Worm (Caenorhabditis elegans) whole organism, young adult: ENCODE data around the gene M117.3.

ENCODE experiments used
- B0019.2 ChIP-seq: fragments of 200-800 bp; sonication (Bioruptor generic); conservative IDR thresholded peaks from 2 replicates; pipeline ENCODE4 v1.3.6; 2022; ENCODE audit warnings: missing genetic modification reagents, missing genetic modification characterization, missing compliant biosample characterization
- C17E4.6 ChIP-seq: fragments of 200-800 bp; sonication (Bioruptor generic); IDR thresholded peaks from 2 replicates; pipeline ENCODE4 v1.3.6; 2022; ENCODE audit warnings: missing genetic modification reagents, missing genetic modification characterization, missing compliant biosample characterization
- F10E7.11 ChIP-seq: sonication (generic microtip); optimal IDR thresholded peaks from 2 replicates; lab custom pipeline; 2017; ENCODE audit warnings: mild to moderate bottlenecking, missing genetic modification characterization, moderate library complexity, missing compliant biosample characterization
- F33H1.4 ChIP-seq: fragments of 200-800 bp; sonication (Bioruptor generic); IDR thresholded peaks from 2 replicates; pipeline ENCODE4 v1.3.6; 2022; ENCODE audit warnings: missing genetic modification reagents, missing genetic modification characterization, missing compliant biosample characterization
- F39B2.1 ChIP-seq: fragments of 200-800 bp; sonication (Bioruptor generic); IDR thresholded peaks from 2 replicates; pipeline ENCODE4 v1.3.6; 2022; ENCODE audit warnings: missing genetic modification reagents, missing genetic modification characterization, missing compliant biosample characterization
- F49E8.2 ChIP-seq: sonication (generic microtip); optimal IDR thresholded peaks from 3 replicates; lab custom pipeline; 2017; ENCODE audit warnings: missing genetic modification characterization, mild to moderate bottlenecking, missing compliant biosample characterization, antibody characterized with exemption, moderate library complexity; ENCODE audit not compliant: insufficient read depth
- F57C9.4 ChIP-seq: sonication (generic microtip); optimal IDR thresholded peaks from 2 replicates; lab custom pipeline; 2017; ENCODE audit warnings: mild to moderate bottlenecking, missing genetic modification characterization, missing compliant biosample characterization
- Y53G8AR.9 ChIP-seq: fragments of 200-800 bp; sonication (Bioruptor generic); conservative IDR thresholded peaks from 2 replicates; pipeline ENCODE4 v1.3.6; 2022; ENCODE audit warnings: missing genetic modification reagents, missing genetic modification characterization, missing compliant biosample characterization
- aptf-2 ChIP-seq: fragments of 200-800 bp; sonication (Bioruptor generic); conservative IDR thresholded peaks from 2 replicates; pipeline ENCODE4 v1.3.6; 2022; ENCODE audit warnings: missing genetic modification reagents, missing genetic modification characterization, missing compliant biosample characterization
- atf-7 ChIP-seq: sonication (generic microtip); optimal IDR thresholded peaks from 2 replicates; lab custom pipeline; 2017; ENCODE audit warnings: mild to moderate bottlenecking, missing genetic modification characterization, missing compliant biosample characterization
- athp-1 ChIP-seq: sonication (generic microtip); optimal IDR thresholded peaks from 2 replicates; lab custom pipeline; 2017; ENCODE audit warnings: mild to moderate bottlenecking, missing genetic modification characterization, missing compliant biosample characterization
- attf-5 ChIP-seq: fragments of 200-800 bp; sonication (Bioruptor generic); optimal IDR thresholded peaks from 2 replicates; lab custom pipeline; 2018; ENCODE audit warnings: mild to moderate bottlenecking, missing genetic modification characterization, missing compliant biosample characterization
- attf-6 ChIP-seq: fragments of 200-800 bp; sonication (Bioruptor generic); IDR thresholded peaks from 2 replicates; pipeline ENCODE4 v1.3.6; 2022; ENCODE audit warnings: missing genetic modification reagents, missing genetic modification characterization, missing compliant biosample characterization
- ccch-3 ChIP-seq: fragments of 200-800 bp; sonication (Bioruptor generic); optimal IDR thresholded peaks from 2 replicates; lab custom pipeline; 2018; ENCODE audit warnings: mild to moderate bottlenecking, missing genetic modification characterization, missing compliant biosample characterization
- cebp-1 ChIP-seq, 2 experiments: fragments of 200-800 bp in 1 of 2; sonication (Bioruptor generic) in 1 of 2; sonication (generic microtip) in 1 of 2; IDR thresholded peaks in 1 of 2; optimal IDR thresholded peaks in 1 of 2; 2 replicates each; pipeline versions ENCODE4 v1.3.6 to Lab custom; 2017 to 2022; ENCODE audit warnings: missing compliant biosample characterization in 2 of 2, missing genetic modification characterization in 2 of 2, mild to moderate bottlenecking in 1 of 2, missing genetic modification reagents in 1 of 2, moderate library complexity in 1 of 2
- cebp-2 ChIP-seq: fragments of 200-800 bp; sonication (Bioruptor generic); IDR thresholded peaks from 2 replicates; pipeline ENCODE4 v1.3.6; 2022; ENCODE audit warnings: missing genetic modification characterization, missing compliant biosample characterization
- ceh-40 ChIP-seq: fragments of 200-800 bp; sonication (Bioruptor generic); IDR thresholded peaks from 2 replicates; pipeline ENCODE4 v1.3.6; 2022; ENCODE audit warnings: missing genetic modification characterization, missing compliant biosample characterization
- ceh-58 ChIP-seq: fragments of 200-800 bp; sonication (Bioruptor generic); IDR thresholded peaks from 2 replicates; pipeline ENCODE4 v1.3.6; 2022; ENCODE audit warnings: missing genetic modification characterization, missing compliant biosample characterization
- ceh-91 ChIP-seq: fragments of 200-800 bp; sonication (Bioruptor generic); IDR thresholded peaks from 2 replicates; pipeline ENCODE4 v1.3.6; 2022; ENCODE audit warnings: missing genetic modification reagents, missing genetic modification characterization, missing compliant biosample characterization
- dox-1 ChIP-seq: fragments of 200-800 bp; sonication (Bioruptor generic); IDR thresholded peaks from 2 replicates; pipeline ENCODE4 v1.3.6; 2022; ENCODE audit warnings: missing genetic modification reagents, missing genetic modification characterization, missing compliant biosample characterization
- efl-1 ChIP-seq: fragments of 150-350 bp; optimal IDR thresholded peaks from 2 replicates; lab custom pipeline; 2014; ENCODE audit warnings: missing biosample characterization, missing genetic modification reagents, missing genetic modification characterization
- egl-18 ChIP-seq: fragments of 200-800 bp; sonication (Bioruptor generic); IDR thresholded peaks from 2 replicates; pipeline ENCODE4 v1.3.6; 2022; ENCODE audit warnings: missing genetic modification reagents, missing genetic modification characterization, missing compliant biosample characterization
- ets-4 ChIP-seq: fragments of 200-800 bp; sonication (Bioruptor generic); optimal IDR thresholded peaks from 2 replicates; lab custom pipeline; 2018; ENCODE audit warnings: mild to moderate bottlenecking, missing genetic modification characterization, missing compliant biosample characterization
- gei-17 ChIP-seq: fragments of 200-800 bp; sonication (Bioruptor generic); optimal IDR thresholded peaks from 2 replicates; lab custom pipeline; 2018; ENCODE audit warnings: mild to moderate bottlenecking, missing genetic modification characterization, missing compliant biosample characterization
- hlh-12 ChIP-seq: sonication (generic microtip); optimal IDR thresholded peaks from 2 replicates; lab custom pipeline; 2016; ENCODE audit warnings: missing genetic modification characterization, missing compliant biosample characterization
- hrde-1 ChIP-seq: sonication (generic microtip); optimal IDR thresholded peaks from 2 replicates; lab custom pipeline; 2016; ENCODE audit warnings: missing genetic modification characterization, mild to moderate bottlenecking, missing compliant biosample characterization, moderate library complexity, missing genotype, missing genetic modification reagents, borderline replicate concordance
- hsf-1 ChIP-seq: fragments of 200-800 bp; sonication (Bioruptor generic); IDR thresholded peaks from 2 replicates; pipeline ENCODE4 v1.3.6; 2022; ENCODE audit warnings: missing genetic modification reagents, missing genetic modification characterization, missing compliant biosample characterization
- let-526 ChIP-seq: fragments of 200-800 bp; sonication (Bioruptor generic); IDR thresholded peaks from 2 replicates; pipeline ENCODE4 v1.3.6; 2022; ENCODE audit warnings: missing genetic modification reagents, missing genetic modification characterization, missing compliant biosample characterization
- let-607 ChIP-seq, 2 experiments: fragments of 200-800 bp in 1 of 2; sonication (Bioruptor generic) in 1 of 2; sonication (generic microtip) in 1 of 2; optimal IDR thresholded peaks; 2 replicates each; lab custom pipeline; 2016 to 2018; ENCODE audit warnings: mild to moderate bottlenecking in 2 of 2, missing compliant biosample characterization in 2 of 2, missing genetic modification characterization in 2 of 2, moderate library complexity in 2 of 2, missing genotype in 1 of 2
- lin-35 ChIP-seq, 3 experiments: fragments of 150-350 bp in 2 of 3; sonication (generic microtip) in 1 of 3; optimal IDR thresholded peaks; 2 replicates each; lab custom pipeline; 2014 to 2018; ENCODE audit warnings: missing biosample characterization in 3 of 3, missing genetic modification characterization in 3 of 3, missing genetic modification reagents in 3 of 3
- lsl-1 ChIP-seq: fragments of 200-800 bp; sonication (Bioruptor generic); optimal IDR thresholded peaks from 2 replicates; lab custom pipeline; 2018; ENCODE audit warnings: mild to moderate bottlenecking, missing genetic modification characterization, moderate library complexity, missing compliant biosample characterization
- nfya-1 ChIP-seq: sonication (generic microtip); optimal IDR thresholded peaks from 2 replicates; lab custom pipeline; 2017; ENCODE audit warnings: antibody characterized with exemption, missing compliant biosample characterization, missing genetic modification characterization, borderline replicate concordance; ENCODE audit not compliant: insufficient read depth
- nfya-2 ChIP-seq: fragments of 200-800 bp; sonication (Bioruptor generic); IDR thresholded peaks from 2 replicates; pipeline ENCODE4 v1.3.6; 2022; ENCODE audit warnings: missing genetic modification reagents, missing genetic modification characterization, missing compliant biosample characterization
- nfyb-1 ChIP-seq: fragments of 200-800 bp; sonication (Bioruptor generic); IDR thresholded peaks from 2 replicates; pipeline ENCODE4 v1.3.6; 2022; ENCODE audit warnings: missing genetic modification reagents, missing genetic modification characterization, missing compliant biosample characterization
- nhr-120 ChIP-seq: fragments of 200-800 bp; sonication (Bioruptor generic); IDR thresholded peaks from 2 replicates; pipeline ENCODE4 v1.3.6; 2022; ENCODE audit warnings: missing genetic modification characterization, missing compliant biosample characterization
- nhr-27 ChIP-seq: fragments of 200-800 bp; sonication (Bioruptor generic); optimal IDR thresholded peaks from 2 replicates; lab custom pipeline; 2018; ENCODE audit warnings: mild to moderate bottlenecking, missing genetic modification characterization, moderate library complexity, missing compliant biosample characterization
- pha-4 ChIP-seq: fragments of 150-350 bp; sonication (generic microtip); optimal IDR thresholded peaks from 2 replicates; lab custom pipeline; 2014; ENCODE audit warnings: missing biosample characterization, missing genetic modification reagents, missing genetic modification characterization
- rcor-1 ChIP-seq: fragments of 200-800 bp; sonication (Bioruptor generic); IDR thresholded peaks from 2 replicates; pipeline ENCODE4 v1.3.6; 2022; ENCODE audit warnings: missing genetic modification reagents, missing genetic modification characterization, missing compliant biosample characterization
- sea-2 ChIP-seq: fragments of 200-800 bp; sonication (Bioruptor generic); IDR thresholded peaks from 2 replicates; pipeline ENCODE4 v1.3.6; 2022; ENCODE audit warnings: missing genetic modification characterization, missing compliant biosample characterization
- snpc-4 ChIP-seq, 5 experiments: fragments of 150-350 bp in 1 of 5; sonication (generic microtip) in 4 of 5; optimal IDR thresholded peaks; 2 replicates each; lab custom pipeline; 2014 to 2018; ENCODE audit warnings: missing genetic modification characterization in 5 of 5, missing biosample characterization in 3 of 5, antibody characterized with exemption in 2 of 5, mild to moderate bottlenecking in 2 of 5, missing compliant biosample characterization in 2 of 5, missing genotype in 2 of 5, moderate library complexity in 2 of 5, missing genetic modification reagents in 1 of 5
- somi-1 ChIP-seq: fragments of 200-800 bp; sonication (Bioruptor generic); optimal IDR thresholded peaks from 2 replicates; lab custom pipeline; 2018; ENCODE audit warnings: mild to moderate bottlenecking, missing genetic modification characterization, missing compliant biosample characterization
- tbx-9 ChIP-seq: sonication (generic microtip); optimal IDR thresholded peaks from 2 replicates; lab custom pipeline; 2016; ENCODE audit warnings: borderline replicate concordance, missing genetic modification characterization, inconsistent platforms, missing compliant biosample characterization
- tlf-1 ChIP-seq: fragments of 200-800 bp; sonication (Bioruptor generic); optimal IDR thresholded peaks from 2 replicates; lab custom pipeline; 2018; ENCODE audit warnings: mild to moderate bottlenecking, missing genetic modification characterization, missing compliant biosample characterization
- unc-130 ChIP-seq: sonication (generic microtip); optimal IDR thresholded peaks from 2 replicates; lab custom pipeline; 2016; ENCODE audit warnings: missing genetic modification reagents, missing genetic modification characterization, missing compliant biosample characterization
- zim-3 ChIP-seq: sonication (generic microtip); optimal IDR thresholded peaks from 2 replicates; lab custom pipeline; 2017; ENCODE audit warnings: mild to moderate bottlenecking, missing genetic modification characterization, moderate library complexity, missing compliant biosample characterization
- ztf-18 ChIP-seq: sonication (generic microtip); optimal IDR thresholded peaks from 2 replicates; lab custom pipeline; 2016; ENCODE audit warnings: missing genotype, mild to moderate bottlenecking, missing genetic modification characterization, missing compliant biosample characterization
- ztf-3 ChIP-seq: fragments of 200-800 bp; sonication (Bioruptor generic); optimal IDR thresholded peaks from 2 replicates; lab custom pipeline; 2018; ENCODE audit warnings: mild to moderate bottlenecking, missing genetic modification characterization, missing compliant biosample characterization

M117.3 gene

DNA sequence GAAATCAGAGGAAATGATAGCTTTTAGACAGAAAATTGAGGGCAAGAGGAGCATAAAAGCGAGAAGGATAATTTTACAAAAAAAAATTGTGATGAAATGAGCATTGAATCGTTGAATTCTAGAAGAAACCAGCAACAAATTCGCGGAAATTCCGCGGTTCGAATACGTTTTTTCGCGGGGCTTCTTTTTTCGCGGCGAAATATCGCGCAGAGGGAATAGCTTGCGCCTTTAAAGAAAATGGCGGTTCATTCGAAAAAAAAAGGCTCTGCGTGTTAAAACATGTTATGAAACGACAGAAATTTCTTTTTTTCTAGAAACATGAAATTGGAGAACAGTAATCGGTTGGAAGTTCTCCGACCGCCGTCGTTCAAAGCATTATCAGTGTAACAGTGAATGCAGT, 448 bp downstream of the M117.3 start (continued):
- TF ChIP-seq ceh-91 (GFP tag; lab: Robert Waterston, UW) (peak; percentile 96), hrde-1 (tag; lab: Kevin White, UChicago) (no peak), dox-1 (peak; percentile 54; the same call in 1 of the 2 replicates), cebp-1 (GFP tag; IDR thresholded peaks at IDR 0.05; lab: Robert Waterston, UW) (no peak), cebp-1 (tag; optimal IDR thresholded peaks at IDR 0.05; lab: Kevin White, UChicago) (no peak), B0019.2 (GFP tag; lab: Robert Waterston, UW) (peak; percentile 76; the same call in 1 of the 2 replicates), egl-18 (GFP tag; lab: Robert Waterston, UW) (no peak), zim-3 (no peak), nhr-27 (tag; lab: Kevin White, UChicago) (no peak), F33H1.4 (GFP tag; lab: Robert Waterston, UW) (peak; percentile 94), let-526 (no peak), sea-2 (GFP tag; lab: Robert Waterston, UW) (no peak), attf-6 (peak; percentile 49; the same call in 1 of the 2 replicates), ccch-3 (no peak), C17E4.6 (GFP tag; lab: Robert Waterston, UW) (peak; percentile 50; the same call in 1 of the 2 replicates), ceh-40 (GFP tag; lab: Robert Waterston, UW) (no peak), hsf-1 (GFP tag; lab: Robert Waterston, UW) (peak; percentile 96), Y53G8AR.9 (GFP tag; lab: Robert Waterston, UW) (peak; percentile 8; the same call in 1 of the 2 replicates), tlf-1 (GFP tag; lab: Kevin White, UChicago) (peak; percentile 65), lin-35 (GFP tag; optimal IDR thresholded peaks at IDR 0.05; lab: Kevin White, UChicago) (peak in 2 of 3 experiments; percentile 42 to 61), tbx-9 (no peak), pha-4 (no peak), atf-7 (no peak), aptf-2 (GFP tag; lab: Robert Waterston, UW) (no peak), somi-1 (no peak), F57C9.4 (tag; lab: Kevin White, UChicago) (no peak), rcor-1 (GFP tag; lab: Robert Waterston, UW) (peak; percentile 50; the same call in 1 of the 2 replicates), F49E8.2 (tag; lab: Kevin White, UChicago) (peak; percentile 45), efl-1 (GFP tag; lab: Kevin White, UChicago) (peak; percentile 96), ets-4 (GFP tag; lab: Kevin White, UChicago) (no peak), cebp-2 (GFP tag; lab: Robert Waterston, UW) (no peak), let-607 (tag; optimal IDR thresholded peaks at IDR 0.05; lab: Kevin White, UChicago) (no peak), attf-5 (no peak), ztf-3 (GFP tag; lab: Kevin White, UChicago) (no peak), hlh-12 (tag; lab: Kevin White, UChicago) (no peak), unc-130 (GFP tag; lab: Kevin White, UChicago) (peak; percentile 36), snpc-4 (GFP tag; optimal IDR thresholded peaks at IDR 0.05; lab: Kevin White, UChicago) (no peak), snpc-4 (tag; optimal IDR thresholded peaks at IDR 0.05; lab: Kevin White, UChicago) (peak in 2 of 4 experiments; percentile 19 to 28), ceh-58 (GFP tag; lab: Robert Waterston, UW) (no peak), nfya-1 (tag; lab: Kevin White, UChicago) (no peak), athp-1 (tag; lab: Kevin White, UChicago) (no peak), F39B2.1 (GFP tag; lab: Robert Waterston, UW) (no peak), nfya-2 (GFP tag; lab: Robert Waterston, UW) (no peak), lsl-1 (GFP tag; lab: Kevin White, UChicago) (peak; percentile 73), gei-17 (GFP tag; lab: Kevin White, UChicago) (no peak), nfyb-1 (GFP tag; lab: Robert Waterston, UW) (no peak), ztf-18 (tag; lab: Kevin White, UChicago) (no peak), F10E7.11 (tag; lab: Kevin White, UChicago) (no peak), nhr-120 (GFP tag; lab: Robert Waterston, UW) (no peak)
